Fruit fly (Drosophila melanogaster) Kc167 (cell line): ENCODE measurements around the gene Ssl2.

Experiments
- Sin3A ChIP-seq: fragments of >200 bp; optimal IDR thresholded peaks from 2 replicates; lab custom pipeline; 2018; ENCODE audit warnings: missing external identifiers
- insv ChIP-seq: fragments of >200 bp; optimal IDR thresholded peaks from 3 replicates; lab custom pipeline; 2018; ENCODE audit warnings: missing external identifiers

DNA sequence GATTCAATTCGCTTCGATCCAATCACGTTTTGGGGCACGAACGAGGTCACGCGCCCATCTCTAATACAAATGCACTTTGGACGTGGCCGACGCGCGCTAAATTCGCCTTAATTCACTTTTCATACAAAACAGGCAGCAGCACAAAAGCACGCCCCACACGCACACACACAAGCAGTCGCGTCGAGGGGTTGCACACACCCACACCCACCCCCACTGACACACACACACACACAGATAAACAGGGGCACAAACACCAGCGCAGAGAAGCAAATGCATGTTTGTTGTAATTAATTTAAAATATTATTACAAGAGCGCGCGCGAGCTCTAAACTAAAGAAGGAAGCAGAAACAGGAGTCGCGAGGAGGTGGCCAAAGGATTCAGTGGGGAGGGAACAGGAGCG lies 43.1 kb downstream of the Ssl2 start:
- TF ChIP-seq insv (lab: Kevin White, UChicago) (no peak), Sin3A (lab: Kevin White, UChicago) (no peak)
